Worm (Caenorhabditis elegans) whole organism, L1 larva: ENCODE results near the gene srbc-79.

Experiments
- ces-1 ChIP-seq: fragments of 150-350 bp; optimal IDR thresholded peaks from 2 replicates; lab custom pipeline; 2014; ENCODE audit warnings: missing biosample characterization, missing genetic modification reagents, missing genetic modification characterization
- jun-1 ChIP-seq: fragments of 150-350 bp; optimal IDR thresholded peaks from 2 replicates; lab custom pipeline; 2014; ENCODE audit warnings: missing biosample characterization, missing genetic modification reagents, missing genetic modification characterization
- nhr-28 ChIP-seq: fragments of 150-350 bp; optimal IDR thresholded peaks from 2 replicates; lab custom pipeline; 2014; ENCODE audit warnings: missing biosample characterization, missing genetic modification characterization
- snu-23 ChIP-seq: sonication (generic microtip); optimal IDR thresholded peaks from 2 replicates; lab custom pipeline; 2016; ENCODE audit warnings: missing genetic modification characterization, missing compliant biosample characterization
- sptf-1 ChIP-seq: fragments of 150-350 bp; optimal IDR thresholded peaks from 2 replicates; lab custom pipeline; 2014; ENCODE audit warnings: missing biosample characterization, missing genetic modification characterization
- unc-86 ChIP-seq: sonication (generic microtip); optimal IDR thresholded peaks from 2 replicates; lab custom pipeline; 2016; ENCODE audit warnings: missing genetic modification characterization, missing compliant biosample characterization
- ztf-4 ChIP-seq: fragments of 150-350 bp; optimal IDR thresholded peaks from 2 replicates; lab custom pipeline; 2014; ENCODE audit warnings: missing biosample characterization, missing genetic modification characterization

- TF ChIP-seq ces-1 (GFP tag; lab: Kevin White, UChicago) = no peak
- TF ChIP-seq ztf-4 (tag; lab: Kevin White, UChicago) = no peak
- no peak for TF ChIP-seq snu-23
- TF ChIP-seq nhr-28 (tag; lab: Kevin White, UChicago) = no peak
- no peak for TF ChIP-seq unc-86
- no peak for TF ChIP-seq jun-1 (tag; lab: Kevin White, UChicago)
- no peak for TF ChIP-seq sptf-1
These were observed 35.2 kb upstream of the srbc-79 start, which contains the start of gene Y38H6C.13 for ce11 chrV:20527493-20527892.
